Fruit fly (Drosophila melanogaster): ENCODE results near the gene CG43149.

DNA sequence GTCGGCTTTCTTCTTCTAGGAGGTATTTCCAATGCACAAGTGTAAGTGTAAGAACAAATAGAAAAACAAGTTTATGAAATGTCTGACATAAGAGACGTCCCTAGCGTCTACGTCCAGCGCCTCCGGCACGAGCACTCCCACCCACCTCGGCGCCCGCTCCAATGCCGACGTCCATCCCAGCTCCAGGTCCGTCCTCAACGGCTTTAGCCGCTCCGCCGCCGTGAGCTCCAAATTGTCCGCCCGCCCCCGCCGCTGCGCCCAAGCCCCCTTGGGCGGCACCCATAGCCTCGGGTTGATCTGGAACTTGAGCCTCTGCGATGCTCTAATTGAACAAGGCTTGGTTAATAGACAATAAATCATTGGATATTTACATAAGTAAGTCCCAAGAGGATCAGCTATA lies 43.3 kb upstream of the CG43149 start:
- TF ChIP-seq h (optimal IDR thresholded peaks at IDR 0.05): no peak
- TF ChIP-seq Myc (optimal IDR thresholded peaks at IDR 0.05): no peak
